Worm (Caenorhabditis elegans) whole organism, L4/young adult: ENCODE measurements around the gene F02C12.2.
"Not testable (repeated sequence)": the region's sequence is repeated elsewhere in the genome, so short reads cannot be mapped to it uniquely, and the experiment has no call there.

ENCODE experiments used
- W03F9.2 ChIP-seq: fragments of 150-350 bp; optimal IDR thresholded peaks from 2 replicates; lab custom pipeline; 2014; ENCODE audit warnings: missing biosample characterization, missing genetic modification characterization
- dao-5 ChIP-seq: sonication (generic microtip); optimal IDR thresholded peaks from 2 replicates; lab custom pipeline; 2016; ENCODE audit warnings: missing genotype, missing genetic modification characterization, moderate library complexity, missing compliant biosample characterization
- him-1 ChIP-seq: sonication (generic microtip); optimal IDR thresholded peaks from 2 replicates; lab custom pipeline; 2016; ENCODE audit warnings: missing genotype, missing genetic modification reagents, missing genetic modification characterization, missing compliant biosample characterization

F02C12.2 gene

ce11 chrX:13399221-13399620 lies at the start of gene F02C12.2:
F02C12.2 (minus strand) TSS chrX:13399321.
- TF ChIP-seq dao-5 (tag; lab: Kevin White, UChicago): no peak
- TF ChIP-seq W03F9.2 (tag; lab: Kevin White, UChicago): no peak
- no peak for TF ChIP-seq him-1 (tag; lab: Kevin White, UChicago)

DNA sequence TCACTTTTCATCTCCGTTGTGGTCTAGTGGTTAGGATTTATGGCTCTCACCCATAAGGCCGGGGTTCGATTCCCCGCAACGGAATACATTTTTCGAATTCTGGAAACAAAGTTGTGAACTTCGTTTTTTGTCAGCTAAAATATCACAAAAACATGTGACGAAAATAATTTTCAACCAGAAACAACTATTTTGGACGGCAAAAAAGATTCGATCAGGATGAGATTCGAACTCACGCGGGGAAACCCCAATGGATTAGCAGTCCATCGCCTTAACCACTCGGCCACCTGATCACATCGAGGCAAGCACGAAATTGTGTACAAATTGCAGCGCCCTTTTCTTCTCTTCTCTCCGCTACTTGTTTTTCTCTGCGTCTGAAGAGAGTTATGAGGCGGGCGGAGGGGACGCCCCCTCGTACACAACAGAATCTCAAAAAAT lies 49.6 kb upstream of the F02C12.2 start:
- TF ChIP-seq W03F9.2 (tag; lab: Kevin White, UChicago) (peak; percentile 44), dao-5 (tag; lab: Kevin White, UChicago) (peak; percentile 68), him-1 (tag; lab: Kevin White, UChicago) (peak; percentile 69)

DNA sequence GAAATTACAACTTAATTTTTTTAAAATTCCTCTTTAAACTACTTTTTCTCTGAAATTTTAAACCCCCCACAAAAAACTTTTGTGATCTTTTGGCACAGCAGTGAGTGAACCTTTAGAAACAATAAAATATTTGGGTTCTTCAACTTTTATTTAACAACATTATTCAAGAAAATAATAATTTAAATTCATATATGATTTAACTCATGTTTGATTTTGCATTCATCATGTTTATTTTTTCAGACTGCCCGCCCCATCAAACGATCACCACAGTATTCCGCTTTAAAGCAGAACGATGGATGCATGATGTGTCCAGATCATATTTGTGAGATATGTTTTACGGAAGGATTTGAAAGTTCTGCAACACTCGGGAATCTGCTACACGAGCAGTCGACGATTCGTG lies 47.3 kb upstream of the F02C12.2 start, which contains the start of gene set-8:
TSS of gene set-8 (plus strand) at position 301 of the 400 bp plus-strand sequence.
- no peak for TF ChIP-seq W03F9.2 (tag; lab: Kevin White, UChicago)
- TF ChIP-seq him-1 (tag; lab: Kevin White, UChicago): no peak
- TF ChIP-seq dao-5 (tag; lab: Kevin White, UChicago): no peak

DNA sequence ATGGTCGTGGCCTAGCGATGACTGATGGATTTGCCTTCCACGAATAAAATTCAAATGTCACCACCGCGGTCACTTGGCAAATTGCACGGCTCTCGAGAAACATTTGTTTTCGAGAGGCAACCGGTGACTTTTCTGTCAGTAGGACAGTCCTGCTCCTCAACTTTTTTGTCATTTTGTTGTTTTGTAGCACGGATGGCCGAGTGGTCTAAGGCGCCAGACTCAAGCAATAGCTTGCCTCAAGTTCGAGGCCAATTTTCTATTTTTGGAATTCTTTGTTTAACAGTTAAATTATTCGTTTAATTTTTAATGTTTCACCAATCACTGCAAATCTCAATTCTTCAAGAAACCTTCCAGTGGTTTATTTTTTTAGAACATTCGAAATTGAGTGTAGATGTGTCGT lies 45.1 kb upstream of the F02C12.2 start:
- TF ChIP-seq dao-5 (tag; lab: Kevin White, UChicago): no peak
- no peak for TF ChIP-seq him-1 (tag; lab: Kevin White, UChicago)
- TF ChIP-seq W03F9.2 (tag; lab: Kevin White, UChicago): no peak

- TF ChIP-seq dao-5 (tag; lab: Kevin White, UChicago) (no peak), W03F9.2 (tag; lab: Kevin White, UChicago) (no peak), him-1 (tag; lab: Kevin White, UChicago) (no peak)
These were observed 44.2 kb upstream of the F02C12.2 start for ce11 chrX:13443283-13443682.

DNA sequence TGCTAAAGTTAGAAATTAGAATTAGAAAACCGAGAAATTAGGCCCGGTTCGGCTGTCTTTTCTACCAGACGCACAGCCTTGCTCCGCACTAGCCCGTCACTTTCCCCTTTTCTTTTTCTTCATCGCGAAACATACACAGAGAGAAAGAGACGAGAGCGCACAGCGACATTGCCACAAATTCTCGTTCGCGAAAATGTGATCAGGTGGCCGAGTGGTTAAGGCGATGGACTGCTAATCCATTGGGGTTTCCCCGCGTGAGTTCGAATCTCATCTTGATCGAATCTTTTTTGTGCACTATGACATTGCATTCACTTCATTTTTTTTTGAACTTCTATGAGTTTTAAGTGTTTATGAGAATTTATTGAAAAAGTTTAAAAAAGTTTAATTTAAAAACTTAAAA lies 43.3 kb upstream of the F02C12.2 start:
- peak; percentile 49 for TF ChIP-seq W03F9.2 (tag; lab: Kevin White, UChicago)
- TF ChIP-seq him-1 (tag; lab: Kevin White, UChicago): peak; percentile 9
- no peak for TF ChIP-seq dao-5 (tag; lab: Kevin White, UChicago)

DNA sequence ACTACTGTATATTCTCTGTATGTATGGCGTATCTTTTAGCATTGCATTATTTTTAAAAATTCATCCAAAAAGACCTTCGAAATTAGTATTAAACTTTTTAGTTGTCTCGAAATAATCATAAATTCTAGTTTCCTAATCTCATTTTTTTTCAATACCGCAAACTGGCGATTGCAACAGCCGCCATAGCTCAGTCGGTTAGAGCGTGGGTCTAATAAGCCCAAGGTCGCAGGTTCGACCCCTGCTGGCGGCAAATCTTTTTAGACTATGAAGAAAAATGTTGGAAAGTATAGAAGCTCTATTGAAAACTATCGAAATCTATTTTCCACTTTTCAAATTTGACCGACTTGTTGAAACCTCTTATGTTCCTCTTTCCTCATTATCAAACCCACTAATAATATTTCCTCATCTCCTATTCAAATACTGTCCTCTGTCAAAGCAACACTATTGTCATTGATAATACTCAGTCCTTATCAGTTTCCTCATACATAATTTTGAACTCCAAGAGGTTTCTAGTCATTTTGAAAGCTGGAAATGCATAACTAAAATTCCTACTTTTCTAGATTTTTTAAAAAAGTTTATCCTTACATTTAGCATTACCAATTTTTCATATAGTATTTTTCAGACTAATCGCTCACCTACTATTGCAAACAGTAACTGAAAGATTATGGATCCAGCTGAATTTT lies 36.8 kb upstream of the F02C12.2 start, which contains the start of gene jmjd-3.3:
TSS of gene jmjd-3.3 (plus strand) at position 633 of the 683 bp plus-strand sequence.
- TF ChIP-seq W03F9.2 (tag; lab: Kevin White, UChicago) (no peak), dao-5 (tag; lab: Kevin White, UChicago) (no peak), him-1 (tag; lab: Kevin White, UChicago) (no peak)

ce11 chrX:13435116-13435515 lies 36.0 kb upstream of the F02C12.2 start:
- no peak for TF ChIP-seq him-1 (tag; lab: Kevin White, UChicago)
- TF ChIP-seq W03F9.2 (tag; lab: Kevin White, UChicago): no peak
- TF ChIP-seq dao-5 (tag; lab: Kevin White, UChicago): no peak

- TF ChIP-seq him-1, dao-5, W03F9.2 (tag; lab: Kevin White, UChicago): not testable (repeated sequence)
These were observed 32.3 kb upstream of the F02C12.2 start, which contains the start of gene C29F7.10 for ce11 chrX:13431388-13431787. C29F7.10 (minus strand) TSS chrX:13431488.

ce11 chrX:13428755-13429154 lies 29.6 kb upstream of the F02C12.2 start, which contains the start of gene fkh-4:
fkh-4 (minus strand) TSS chrX:13428855.
- TF ChIP-seq W03F9.2, him-1, dao-5 (tag; lab: Kevin White, UChicago): not testable (repeated sequence)

ce11 chrX:13423340-13423739 lies 24.2 kb upstream of the F02C12.2 start, which contains the start of gene fkh-3:
fkh-3 (minus strand) TSS chrX:13423440.
- TF ChIP-seq dao-5 (tag; lab: Kevin White, UChicago) (no peak), W03F9.2 (tag; lab: Kevin White, UChicago) (no peak)

- no peak for TF ChIP-seq W03F9.2 (tag; lab: Kevin White, UChicago)
- no peak for TF ChIP-seq dao-5 (tag; lab: Kevin White, UChicago)
- no peak for TF ChIP-seq him-1 (tag; lab: Kevin White, UChicago)
These were observed 21.9 kb upstream of the F02C12.2 start for ce11 chrX:13421068-13421467.

DNA sequence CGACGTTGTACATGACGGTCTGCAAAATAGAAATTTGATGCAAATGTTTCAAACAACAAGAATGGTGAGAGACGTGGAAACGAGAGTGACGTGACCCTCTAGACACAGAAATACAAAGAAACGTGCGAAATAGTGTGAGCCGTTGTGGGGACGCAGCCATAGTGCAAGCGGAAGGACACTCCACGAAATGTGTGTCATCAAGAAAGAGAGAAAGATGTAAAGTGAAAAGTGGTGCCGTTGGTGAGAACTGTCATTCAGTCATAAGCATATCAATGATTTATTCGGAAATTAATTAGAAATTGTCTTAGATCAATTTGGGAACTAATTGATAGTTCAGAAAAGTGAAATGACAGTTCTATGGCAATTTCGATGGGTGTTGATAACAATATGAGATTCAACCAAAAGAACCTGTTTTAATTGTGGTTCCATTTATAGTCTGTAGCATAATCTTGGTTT lies 20.8 kb upstream of the F02C12.2 start, which contains the start of gene C29F7.3:
TSS of gene C29F7.3 (minus strand) at position 51 of the 456 bp plus-strand sequence.
- no peak for TF ChIP-seq him-1 (tag; lab: Kevin White, UChicago)
- no peak for TF ChIP-seq W03F9.2 (tag; lab: Kevin White, UChicago)
- TF ChIP-seq dao-5 (tag; lab: Kevin White, UChicago): no peak
